Fruit fly (Drosophila melanogaster): Measurements from ENCODE around the gene CG43799.

DNA sequence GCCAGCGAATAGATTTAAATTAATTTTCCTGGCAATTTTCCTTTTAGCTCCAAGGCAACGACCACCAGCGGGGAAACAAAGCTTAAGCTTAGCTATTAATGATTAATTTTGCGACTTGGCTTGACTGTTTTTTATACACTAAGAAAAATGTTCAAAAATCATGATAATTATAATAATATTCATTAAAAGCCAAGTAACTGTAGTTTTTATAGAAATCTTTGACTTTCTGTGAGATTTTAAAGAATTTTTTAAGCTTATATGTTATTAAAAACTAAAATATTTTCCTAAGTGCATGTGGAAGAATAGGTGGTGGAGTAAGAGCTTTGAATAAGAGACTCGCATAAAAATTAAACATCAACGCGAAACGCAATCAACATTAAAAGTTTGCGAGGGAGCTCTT, 36.9 kb downstream of the CG43799 start:
- TF ChIP-seq CG9139 (GFP tag; optimal IDR thresholded peaks at IDR 0.05) (no peak), Gug (GFP tag; IDR thresholded peaks at IDR 0.05) (no peak), Hr4 (GFP tag; optimal IDR thresholded peaks at IDR 0.05) (peak; percentile 0), Lpt (GFP tag; optimal IDR thresholded peaks at IDR 0.05) (no peak), CG6276 (GFP tag; optimal IDR thresholded peaks at IDR 0.05) (no peak), Eip75B (GFP tag; optimal IDR thresholded peaks at IDR 0.05) (no peak), Ets96B (tag; optimal IDR thresholded peaks at IDR 0.05) (no peak), Blimp-1 (GFP tag; optimal IDR thresholded peaks at IDR 0.05) (no peak), CG6854 (GFP tag; optimal IDR thresholded peaks at IDR 0.05) (no peak), Sox14 (GFP tag; optimal IDR thresholded peaks at IDR 0.05) (no peak), topi (GFP tag; optimal IDR thresholded peaks at IDR 0.05) (no peak)
